Fruit fly (Drosophila melanogaster): ENCODE measurements around the gene NHP2.

The NHP2 gene

DNA sequence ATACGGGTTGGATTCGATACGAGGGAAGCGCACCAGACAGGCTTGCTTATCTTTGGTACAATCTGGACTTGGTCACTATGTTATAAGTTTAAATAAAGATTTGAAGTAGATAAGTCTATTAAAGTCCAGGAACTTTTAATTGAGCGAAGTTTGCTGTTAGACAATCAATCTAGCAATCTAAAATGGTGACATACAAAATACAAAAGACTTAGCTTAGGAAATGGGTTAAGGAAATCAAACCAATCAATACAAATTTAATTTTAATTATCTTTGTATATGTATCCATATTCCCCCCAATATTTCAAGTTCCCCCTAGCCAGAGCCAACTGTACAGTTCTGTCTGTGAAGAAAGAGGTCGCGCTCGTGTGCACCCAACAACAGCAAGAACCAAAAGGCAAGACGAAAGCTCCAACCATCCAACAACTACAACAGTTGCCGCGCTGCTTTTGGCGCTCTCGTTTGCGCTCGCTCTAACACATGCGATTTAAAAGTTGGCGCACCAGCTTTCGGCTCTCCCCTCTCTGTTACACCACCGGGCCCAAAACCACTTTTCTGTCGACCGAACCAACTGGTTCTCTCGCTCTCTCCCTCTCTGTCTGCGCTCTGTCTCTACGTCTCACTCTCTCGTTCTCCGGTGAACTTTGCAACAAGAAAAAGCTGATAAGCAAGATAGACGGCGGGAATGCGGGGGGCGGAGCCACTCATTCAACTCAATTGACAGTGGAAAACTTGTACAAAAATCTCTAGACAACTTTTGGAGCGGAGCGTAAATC, 45.8 kb downstream of the NHP2 start (continued):
- TF ChIP-seq CG4360 (GFP tag; IDR thresholded peaks at IDR 0.05) = no peak; the same call in none of the 2 replicates
- peak; percentile 80 for TF ChIP-seq CG12219 (GFP tag; optimal IDR thresholded peaks at IDR 0.05)
- TF ChIP-seq CG11093 (GFP tag; IDR thresholded peaks at IDR 0.05) = peak; percentile 85
- peak; percentile 25 for TF ChIP-seq ac (GFP tag; optimal IDR thresholded peaks at IDR 0.05)
- peak; percentile 78 for TF ChIP-seq Chrac-16 (GFP tag; optimal IDR thresholded peaks at IDR 0.05)
- TF ChIP-seq MTF-1 (GFP tag; optimal IDR thresholded peaks at IDR 0.05; ENCODE audit: borderline replicate concordance) = peak; percentile 89
- TF ChIP-seq Opbp (GFP tag; IDR thresholded peaks at IDR 0.05; ENCODE audit: partially characterized antibody) = no peak
- TF ChIP-seq CG16779 (GFP tag; IDR thresholded peaks at IDR 0.05) = 0 out of 2 replicates have a peak, but pooled peaks have one; percentile 41
- no peak for TF ChIP-seq CG7271 (tag; optimal IDR thresholded peaks at IDR 0.05)
- TF ChIP-seq zen (tag; optimal IDR thresholded peaks at IDR 0.05) = peak; percentile 32
- peak; percentile 63 for TF ChIP-seq CG12942 (GFP tag; optimal IDR thresholded peaks at IDR 0.05)
- peak; percentile 83 for TF ChIP-seq bab2 (GFP tag; optimal IDR thresholded peaks at IDR 0.05)
- TF ChIP-seq Vsx1 (GFP tag; optimal IDR thresholded peaks at IDR 0.05) = peak; percentile 48
- peak; percentile 44; the same call in 1 of the 2 replicates for TF ChIP-seq bbx (GFP tag; IDR thresholded peaks at IDR 0.05; ENCODE audit: partially characterized antibody)
- TF ChIP-seq pan (optimal IDR thresholded peaks at IDR 0.05) = no peak
- TF ChIP-seq pan (GFP tag; optimal IDR thresholded peaks at IDR 0.05 in 1 of 2, IDR thresholded peaks at IDR 0.05 in 1 of 2) = peak in 1 of 2 experiments; percentile 89
- peak; percentile 3 for TF ChIP-seq TFAM (GFP tag; optimal IDR thresholded peaks at IDR 0.05)
- peak; percentile 50 for TF ChIP-seq CG30020 (tag; optimal IDR thresholded peaks at IDR 0.05)
- TF ChIP-seq ERR (GFP tag; optimal IDR thresholded peaks at IDR 0.05) = no peak
- TF ChIP-seq shn (GFP tag; optimal IDR thresholded peaks at IDR 0.05) = peak; percentile 72
- TF ChIP-seq CG10321 (GFP tag; IDR thresholded peaks at IDR 0.05) = peak; percentile 97
- peak; percentile 68 for TF ChIP-seq pnt (GFP tag; optimal IDR thresholded peaks at IDR 0.05)
- peak; percentile 87 for TF ChIP-seq CG17359 (tag; optimal IDR thresholded peaks at IDR 0.05)
- TF ChIP-seq repo (GFP tag; optimal IDR thresholded peaks at IDR 0.05) = peak; percentile 20
- peak; percentile 86 for TF ChIP-seq Fer3 (tag; optimal IDR thresholded peaks at IDR 0.05)
- TF ChIP-seq sima (GFP tag; optimal IDR thresholded peaks at IDR 0.05) = no peak
- no peak for TF ChIP-seq knrl (GFP tag; IDR thresholded peaks at IDR 0.05; ENCODE audit: partially characterized antibody)
- peak; percentile 82 for TF ChIP-seq CG32532 (GFP tag; IDR thresholded peaks at IDR 0.05)
- 0 out of 2 replicates have a peak, but pooled peaks have one; percentile 20 for TF ChIP-seq ato (GFP tag; IDR thresholded peaks at IDR 0.05; ENCODE audit: partially characterized antibody)
- no peak; the same call in 1 of the 2 replicates for TF ChIP-seq chm (GFP tag; IDR thresholded peaks at IDR 0.05)
- TF ChIP-seq salm (tag; optimal IDR thresholded peaks at IDR 0.05) = peak; percentile 67
- peak; percentile 63 for TF ChIP-seq cg (GFP tag; optimal IDR thresholded peaks at IDR 0.05)
- TF ChIP-seq psq (GFP tag; optimal IDR thresholded peaks at IDR 0.05) = peak; percentile 43
- TF ChIP-seq sd (tag; optimal IDR thresholded peaks at IDR 0.05) = peak; percentile 91
- TF ChIP-seq CG8290 (GFP tag; optimal IDR thresholded peaks at IDR 0.05) = no peak
- peak; percentile 9 to 62 for TF ChIP-seq CG8290 (tag; optimal IDR thresholded peaks at IDR 0.05)
- TF ChIP-seq CG7839 (tag; optimal IDR thresholded peaks at IDR 0.05) = peak; percentile 94
- TF ChIP-seq twi (tag; optimal IDR thresholded peaks at IDR 0.05) = peak; percentile 59
- TF ChIP-seq CG9797 (GFP tag; optimal IDR thresholded peaks at IDR 0.05) = no peak
- peak; percentile 86 for TF ChIP-seq CG15011 (GFP tag; optimal IDR thresholded peaks at IDR 0.05)
- peak; percentile 10; the same call in 1 of the 2 replicates for TF ChIP-seq CG42726 (GFP tag; IDR thresholded peaks at IDR 0.05; ENCODE audit: partially characterized antibody)
- peak; percentile 33 for TF ChIP-seq corto (GFP tag; optimal IDR thresholded peaks at IDR 0.05)
- peak; percentile 25 for TF ChIP-seq Sry-δ (GFP tag; optimal IDR thresholded peaks at IDR 0.05)
- peak; percentile 43 for TF ChIP-seq CG1603 (tag; optimal IDR thresholded peaks at IDR 0.05)
- TF ChIP-seq NFAT (GFP tag; IDR thresholded peaks at IDR 0.05) = peak; percentile 39; the same call in 1 of the 2 replicates
- peak; percentile 74 for TF ChIP-seq Oaz (GFP tag; IDR thresholded peaks at IDR 0.05)
- TF ChIP-seq CG12744 (GFP tag; optimal IDR thresholded peaks at IDR 0.05) = peak; percentile 75
- no peak for TF ChIP-seq hkb (optimal IDR thresholded peaks at IDR 0.05)
- TF ChIP-seq hkb (GFP tag; IDR thresholded peaks at IDR 0.05) = peak; percentile 77

All from whole organism, embryonic.